Worm (Caenorhabditis elegans) whole organism, midembryonic: ENCODE measurements around the gene Y7A5A.6.

Experiments used
- flt-1 ChIP-seq: fragments of 200-800 bp; sonication (Bioruptor generic); IDR thresholded peaks from 2 replicates; pipeline ENCODE4 v1.3.6; 2022; ENCODE audit warnings: missing genetic modification characterization, missing compliant biosample characterization
- klf-2 ChIP-seq: fragments of 200-800 bp; sonication (Bioruptor generic); conservative IDR thresholded peaks from 2 replicates; pipeline ENCODE4 v1.3.6; 2022; ENCODE audit warnings: missing genetic modification reagents, missing genetic modification characterization, missing compliant biosample characterization
- med-1 ChIP-seq: sonication (generic microtip); optimal IDR thresholded peaks from 2 replicates; lab custom pipeline; 2017; ENCODE audit warnings: missing genetic modification characterization, mild to moderate bottlenecking, missing compliant biosample characterization, antibody characterized with exemption, missing genetic modification reagents; ENCODE audit not compliant: insufficient read depth
- ref-1 ChIP-seq: fragments of 200-800 bp; sonication (Bioruptor generic); conservative IDR thresholded peaks from 2 replicates; pipeline ENCODE4 v1.3.6; 2022; ENCODE audit warnings: missing genetic modification reagents, missing genetic modification characterization, missing compliant biosample characterization
- tab-1 ChIP-seq: fragments of 200-800 bp; sonication (Bioruptor generic); IDR thresholded peaks from 2 replicates; pipeline ENCODE4 v1.3.6; 2022; ENCODE audit warnings: missing genetic modification characterization, missing compliant biosample characterization

- TF ChIP-seq klf-2 (GFP tag; lab: Robert Waterston, UW), result no peak
- TF ChIP-seq flt-1 (GFP tag; lab: Robert Waterston, UW), result no peak
- no peak for TF ChIP-seq med-1
- no peak for TF ChIP-seq ref-1
- TF ChIP-seq tab-1 (GFP tag; lab: Robert Waterston, UW), result no peak
These were observed 2.3 kb upstream of the Y7A5A.6 start for ce11 chrX:15801827-15802226.
